Fruit fly (Drosophila melanogaster) whole organism, embryonic: ENCODE data around the gene CG31102.

Source experiments
- Adf1 ChIP-seq: fragments of 200-800 bp; sonication (Bioruptor generic); IDR thresholded peaks from 2 replicates; pipeline ENCODE4 v1.3.6; 2022; ENCODE audit warnings: missing biosample characterization, missing genetic modification characterization
- BtbVII ChIP-seq: fragments of 200-800 bp; sonication (Bioruptor generic); optimal IDR thresholded peaks from 3 replicates; lab custom pipeline; 2017; ENCODE audit warnings: missing biosample characterization, mild to moderate bottlenecking, missing genetic modification characterization
- CG10147 ChIP-seq: fragments of 200-800 bp; sonication (Bioruptor generic); optimal IDR thresholded peaks from 2 replicates; lab custom pipeline; 2019; ENCODE audit warnings: missing biosample characterization, mild to moderate bottlenecking, missing genetic modification characterization, moderate library complexity
- CG11504 ChIP-seq: fragments of 200-800 bp; sonication (Bioruptor generic); optimal IDR thresholded peaks from 3 replicates; lab custom pipeline; 2019; ENCODE audit warnings: missing biosample characterization, mild to moderate bottlenecking, missing genetic modification characterization, moderate library complexity
- CG11560 ChIP-seq: fragments of 200-800 bp; sonication (Bioruptor generic); IDR thresholded peaks from 3 replicates; pipeline ENCODE4 v1.3.6; 2022; ENCODE audit warnings: missing biosample characterization, missing genetic modification characterization
- CG12104 ChIP-seq: fragments of 200-800 bp; sonication (Bioruptor generic); optimal IDR thresholded peaks from 3 replicates; lab custom pipeline; 2016; ENCODE audit warnings: missing biosample characterization, missing genetic modification characterization
- CG13123 ChIP-seq: fragments of 200-800 bp; sonication (Bioruptor generic); optimal IDR thresholded peaks from 2 replicates; lab custom pipeline; 2016; ENCODE audit warnings: missing biosample characterization, missing genetic modification characterization
- CG13287 ChIP-seq: fragments of 200-800 bp; sonication (Bioruptor generic); IDR thresholded peaks from 2 replicates; pipeline ENCODE4 v1.3.6; 2022; ENCODE audit warnings: missing biosample characterization, missing genetic modification characterization; ENCODE audit not compliant: partially characterized antibody
- CG14860 ChIP-seq: fragments of 200-800 bp; sonication (Bioruptor generic); IDR thresholded peaks from 3 replicates; pipeline ENCODE4 v1.3.6; 2022; ENCODE audit warnings: missing biosample characterization, missing genetic modification characterization; ENCODE audit not compliant: partially characterized antibody
- CG15696 ChIP-seq: fragments of 200-800 bp; sonication (Bioruptor generic); optimal IDR thresholded peaks from 2 replicates; lab custom pipeline; 2019; ENCODE audit warnings: missing biosample characterization, mild to moderate bottlenecking, missing genetic modification characterization, moderate library complexity
- CG1647 ChIP-seq: fragments of 200-800 bp; sonication (Bioruptor generic); optimal IDR thresholded peaks from 3 replicates; lab custom pipeline; 2016; ENCODE audit warnings: missing biosample characterization, missing genetic modification characterization
- CG17829 ChIP-seq: fragments of 200-800 bp; optimal IDR thresholded peaks from 2 replicates; lab custom pipeline; 2019; ENCODE audit warnings: missing biosample characterization, mild to moderate bottlenecking, missing genetic modification characterization, moderate library complexity
- CG18619 ChIP-seq: fragments of 200-800 bp; sonication (Bioruptor generic); optimal IDR thresholded peaks from 3 replicates; lab custom pipeline; 2017; ENCODE audit warnings: missing biosample characterization, mild to moderate bottlenecking, missing genetic modification characterization
- CG2199 ChIP-seq: fragments of 200-800 bp; sonication (Bioruptor generic); IDR thresholded peaks from 3 replicates; pipeline ENCODE4 v1.3.6; 2022; ENCODE audit warnings: missing biosample characterization, missing genetic modification characterization
- CG30403 ChIP-seq: fragments of 200-800 bp; sonication (Bioruptor generic); optimal IDR thresholded peaks from 3 replicates; lab custom pipeline; 2016; ENCODE audit warnings: missing biosample characterization, missing genetic modification characterization
- CG3163 ChIP-seq: fragments of 200-800 bp; sonication (Bioruptor generic); optimal IDR thresholded peaks from 3 replicates; lab custom pipeline; 2016; ENCODE audit warnings: missing biosample characterization, missing genetic modification characterization
- CG43689 ChIP-seq: fragments of 200-800 bp; sonication (Bioruptor generic); IDR thresholded peaks from 2 replicates; pipeline ENCODE4 v1.3.6; 2022; ENCODE audit warnings: missing biosample characterization, missing genetic modification characterization
- CG4404 ChIP-seq: fragments of 200-800 bp; sonication (Bioruptor generic); IDR thresholded peaks from 2 replicates; pipeline ENCODE4 v1.3.6; 2022; ENCODE audit warnings: missing biosample characterization, missing genetic modification characterization
- CG4707 ChIP-seq: fragments of 200-800 bp; sonication (Bioruptor generic); optimal IDR thresholded peaks from 2 replicates; lab custom pipeline; 2018; ENCODE audit warnings: missing biosample characterization, mild to moderate bottlenecking, missing genetic modification characterization, moderate library complexity
- CG5953 ChIP-seq: fragments of 200-800 bp; sonication (Bioruptor generic); IDR thresholded peaks from 2 replicates; pipeline ENCODE4 v1.3.6; 2022; ENCODE audit warnings: missing biosample characterization, missing genetic modification characterization
- CG6254 ChIP-seq: fragments of 200-800 bp; sonication (Bioruptor generic); optimal IDR thresholded peaks from 3 replicates; lab custom pipeline; 2017; ENCODE audit warnings: mild to moderate bottlenecking, missing biosample characterization, missing genetic modification reagents, missing genetic modification characterization
- CG7271 ChIP-seq: fragments of 200-800 bp; sonication (Bioruptor generic); optimal IDR thresholded peaks from 2 replicates; lab custom pipeline; 2018; ENCODE audit warnings: missing biosample characterization, mild to moderate bottlenecking, missing genetic modification characterization, moderate library complexity
- CG7786 ChIP-seq: fragments of 200-800 bp; sonication (Bioruptor generic); optimal IDR thresholded peaks from 2 replicates; lab custom pipeline; 2016; ENCODE audit warnings: missing biosample characterization, missing genetic modification characterization
- CG9437 ChIP-seq: fragments of 200-800 bp; sonication (Bioruptor generic); optimal IDR thresholded peaks from 2 replicates; lab custom pipeline; 2018; ENCODE audit warnings: missing biosample characterization, mild to moderate bottlenecking, missing genetic modification characterization
- Dref ChIP-seq: fragments of 200-800 bp; sonication (Bioruptor generic); IDR thresholded peaks from 2 replicates; pipeline ENCODE4 v1.3.6; 2022; ENCODE audit warnings: missing biosample characterization, missing genetic modification characterization
- Ets97D ChIP-seq: fragments of 200-800 bp; sonication (Bioruptor generic); optimal IDR thresholded peaks from 3 replicates; lab custom pipeline; 2016; ENCODE audit warnings: missing biosample characterization, missing genetic modification characterization
- H15 ChIP-seq: fragments of 200-800 bp; sonication (Bioruptor generic); IDR thresholded peaks from 3 replicates; pipeline ENCODE4 v1.3.6; 2022; ENCODE audit warnings: missing biosample characterization, missing genetic modification characterization
- HHEX ChIP-seq: fragments of 200-800 bp; sonication (Bioruptor generic); optimal IDR thresholded peaks from 3 replicates; lab custom pipeline; 2017; ENCODE audit warnings: missing biosample characterization, mild to moderate bottlenecking, missing genetic modification characterization, missing genetic modification reagents
- HmgZ ChIP-seq: fragments of 200-800 bp; sonication (Bioruptor generic); optimal IDR thresholded peaks from 2 replicates; lab custom pipeline; 2018; ENCODE audit warnings: missing biosample characterization, mild to moderate bottlenecking, missing genetic modification characterization
- Jarid2 ChIP-seq: fragments of 200-800 bp; sonication (Bioruptor generic); optimal IDR thresholded peaks from 3 replicates; lab custom pipeline; 2017; ENCODE audit warnings: mild to moderate bottlenecking, missing biosample characterization, missing genetic modification reagents, missing genetic modification characterization
- Opbp ChIP-seq: fragments of 200-800 bp; sonication (Bioruptor generic); IDR thresholded peaks from 3 replicates; pipeline ENCODE4 v1.3.6; 2022; ENCODE audit warnings: missing biosample characterization, missing genetic modification characterization; ENCODE audit not compliant: partially characterized antibody
- Rx ChIP-seq: fragments of 200-800 bp; sonication (Bioruptor generic); IDR thresholded peaks from 2 replicates; pipeline ENCODE4 v1.3.6; 2022; ENCODE audit warnings: missing biosample characterization, missing genetic modification characterization
- Scr ChIP-seq: fragments of 200-800 bp; sonication (Bioruptor generic); IDR thresholded peaks from 2 replicates; pipeline ENCODE4 v1.3.6; 2022; ENCODE audit warnings: missing biosample characterization, missing genetic modification characterization; ENCODE audit not compliant: partially characterized antibody
- Xbp1 ChIP-seq: fragments of 200-800 bp; sonication (Bioruptor generic); optimal IDR thresholded peaks from 3 replicates; lab custom pipeline; 2016; ENCODE audit warnings: missing biosample characterization, mild to moderate bottlenecking, missing genetic modification characterization
- al ChIP-seq: fragments of 200-800 bp; sonication (Bioruptor generic); IDR thresholded peaks from 2 replicates; pipeline ENCODE4 v1.3.6; 2022; ENCODE audit warnings: missing biosample characterization, missing genetic modification characterization
- bbx ChIP-seq: fragments of 200-800 bp; sonication (Bioruptor generic); IDR thresholded peaks from 2 replicates; pipeline ENCODE4 v1.3.6; 2022; ENCODE audit warnings: missing biosample characterization, missing genetic modification characterization; ENCODE audit not compliant: partially characterized antibody
- corto ChIP-seq: fragments of 200-800 bp; sonication (Bioruptor generic); optimal IDR thresholded peaks from 2 replicates; lab custom pipeline; 2016; ENCODE audit warnings: missing biosample characterization, mild to moderate bottlenecking, missing genetic modification characterization, moderate library complexity
- eve ChIP-seq, 2 experiments: fragments of >200 bp; optimal IDR thresholded peaks; 2 replicates each; lab custom pipeline; 2017; ENCODE audit warnings: missing biosample characterization in 2 of 2, missing genetic modification characterization in 2 of 2
- gce ChIP-seq: fragments of 200-800 bp; sonication (Bioruptor generic); IDR thresholded peaks from 3 replicates; pipeline ENCODE4 v1.3.6; 2022; ENCODE audit warnings: missing biosample characterization, missing genetic modification characterization
- grn ChIP-seq: fragments of 200-800 bp; sonication (Bioruptor generic); optimal IDR thresholded peaks from 3 replicates; lab custom pipeline; 2017; ENCODE audit warnings: missing biosample characterization, missing genetic modification characterization
- hb ChIP-seq: fragments of 200-800 bp; sonication (Bioruptor generic); IDR thresholded peaks from 3 replicates; pipeline ENCODE4 v1.3.6; 2022; ENCODE audit warnings: missing biosample characterization, missing genetic modification characterization; ENCODE audit not compliant: partially characterized antibody
- knrl ChIP-seq: fragments of 200-800 bp; sonication (Bioruptor generic); IDR thresholded peaks from 3 replicates; pipeline ENCODE4 v1.3.6; 2022; ENCODE audit warnings: missing biosample characterization, missing genetic modification characterization; ENCODE audit not compliant: partially characterized antibody
- lmd ChIP-seq: fragments of 200-800 bp; sonication (Bioruptor generic); IDR thresholded peaks from 2 replicates; pipeline ENCODE4 v1.3.6; 2022; ENCODE audit warnings: missing biosample characterization, missing genetic modification characterization
- maf-S ChIP-seq: fragments of 200-800 bp; sonication (Bioruptor generic); optimal IDR thresholded peaks from 2 replicates; lab custom pipeline; 2016; ENCODE audit warnings: missing biosample characterization, missing genetic modification characterization
- repo ChIP-seq: fragments of 200-800 bp; sonication (Bioruptor generic); optimal IDR thresholded peaks from 2 replicates; lab custom pipeline; 2016; ENCODE audit warnings: missing biosample characterization, missing genetic modification characterization
- run ChIP-seq: fragments of 200-800 bp; sonication (Bioruptor generic); optimal IDR thresholded peaks from 3 replicates; lab custom pipeline; 2018; ENCODE audit warnings: missing biosample characterization, mild to moderate bottlenecking, missing genetic modification characterization
- schlank ChIP-seq: fragments of 200-800 bp; sonication (Bioruptor generic); optimal IDR thresholded peaks from 2 replicates; lab custom pipeline; 2018; ENCODE audit warnings: missing biosample characterization, mild to moderate bottlenecking, missing genetic modification characterization
- trem ChIP-seq: fragments of 200-800 bp; optimal IDR thresholded peaks from 3 replicates; lab custom pipeline; 2019; ENCODE audit warnings: missing biosample characterization, mild to moderate bottlenecking, missing genetic modification characterization, moderate library complexity
- unpg ChIP-seq: fragments of 200-800 bp; sonication (Bioruptor generic); optimal IDR thresholded peaks from 3 replicates; lab custom pipeline; 2018; ENCODE audit warnings: missing biosample characterization, mild to moderate bottlenecking, missing genetic modification characterization, moderate library complexity

The CG31102 gene

DNA sequence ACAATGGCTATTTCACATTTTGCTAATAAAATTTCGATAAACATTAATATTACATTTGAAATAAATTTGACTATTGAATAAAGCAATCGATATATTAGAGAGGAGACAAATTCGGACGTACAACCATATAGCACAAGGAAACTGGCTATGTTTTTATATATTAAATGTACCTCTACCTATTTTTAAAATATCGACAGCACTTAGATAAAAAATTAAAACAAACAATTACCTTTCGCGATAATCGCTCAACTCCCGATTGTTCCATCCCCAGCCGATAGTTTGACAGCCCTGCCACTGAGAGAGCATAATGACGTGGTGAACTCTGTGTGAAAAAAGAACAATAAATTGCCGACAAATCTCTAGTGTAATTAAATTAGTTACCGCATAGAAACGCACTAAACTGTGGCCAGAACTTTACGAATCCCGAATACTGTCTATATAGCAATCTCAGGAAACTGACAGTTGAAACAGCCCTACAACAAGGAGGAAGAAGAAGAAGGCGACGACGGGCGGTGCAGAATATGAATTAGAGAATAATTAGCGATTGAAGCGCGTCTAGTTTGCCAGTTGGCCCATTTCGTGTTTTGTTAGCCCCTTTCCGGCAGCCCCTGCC lies 36.7 kb downstream of the CG31102 start, which contains the start of gene CG11857:
Gene CG11857 (plus strand): TSS at position 271 of the 613 bp plus-strand sequence.
- TF ChIP-seq CG30403 (GFP tag; lab: Kevin White, UChicago) (peak; percentile 99), CG5953 (peak; percentile 96), bbx (peak; percentile 98), CG43689 (peak; percentile 93), Dref (GFP tag; lab: Robert Waterston, UW) (peak; percentile 81), Xbp1 (peak; percentile 100), Jarid2 (GFP tag; lab: Kevin White, UChicago) (peak; percentile 84), H15 (GFP tag; lab: Robert Waterston, UW) (peak; percentile 99), Scr (GFP tag; lab: Robert Waterston, UW) (peak; percentile 100), knrl (GFP tag; lab: Robert Waterston, UW) (peak; percentile 100), al (GFP tag; lab: Robert Waterston, UW) (peak; percentile 99), Adf1 (GFP tag; lab: Robert Waterston, UW) (peak; percentile 89), CG2199 (peak; percentile 99), CG7271 (tag; lab: Kevin White, UChicago) (peak; percentile 95), CG9437 (GFP tag; lab: Kevin White, UChicago) (peak; percentile 88), CG4404 (GFP tag; lab: Robert Waterston, UW) (peak; percentile 100), CG11560 (peak; percentile 93), CG4707 (GFP tag; lab: Kevin White, UChicago) (peak; percentile 82), CG7786 (GFP tag; lab: Kevin White, UChicago) (peak; percentile 98), HHEX (GFP tag; lab: Kevin White, UChicago) (peak; percentile 96), Rx (GFP tag; lab: Robert Waterston, UW) (peak; percentile 98), CG1647 (GFP tag; lab: Kevin White, UChicago) (peak; percentile 97), unpg (peak; percentile 98), BtbVII (GFP tag; lab: Kevin White, UChicago) (peak; percentile 91), CG13123 (GFP tag; lab: Kevin White, UChicago) (peak; percentile 97), CG12104 (peak; percentile 97), repo (GFP tag; lab: Kevin White, UChicago) (peak; percentile 95), maf-S (GFP tag; lab: Kevin White, UChicago) (peak; percentile 98), CG3163 (GFP tag; lab: Kevin White, UChicago) (peak; percentile 87), trem (peak; percentile 97), eve (GFP tag; optimal IDR thresholded peaks at IDR 0.05; lab: Kevin White, UChicago) (peak in 1 of 2 experiments; percentile 54), Ets97D (GFP tag; lab: Kevin White, UChicago) (peak; percentile 95), CG17829 (tag; lab: Kevin White, UChicago) (peak; percentile 98), CG18619 (GFP tag; lab: Kevin White, UChicago) (peak; percentile 97), Opbp (peak; percentile 99), HmgZ (tag; lab: Kevin White, UChicago) (peak; percentile 99), gce (GFP tag; lab: Robert Waterston, UW) (peak; percentile 96), lmd (GFP tag; lab: Robert Waterston, UW) (peak; percentile 99), schlank (tag; lab: Kevin White, UChicago) (peak; percentile 96), CG11504 (peak; percentile 95), CG13287 (GFP tag; lab: Robert Waterston, UW) (peak; percentile 100), grn (peak; percentile 79), CG10147 (peak; percentile 97), run (tag; lab: Kevin White, UChicago) (peak; percentile 80), CG14860 (GFP tag; lab: Robert Waterston, UW) (peak; percentile 100), hb (peak; percentile 100), CG15696 (peak; percentile 98), corto (GFP tag; lab: Kevin White, UChicago) (peak; percentile 95), CG6254 (peak; percentile 74)
